Worm (Caenorhabditis elegans) whole organism, early embryonic: ENCODE results near the gene C06A12.3.

Experiments
- B0310.2 ChIP-seq: sonication (generic microtip); optimal IDR thresholded peaks from 2 replicates; lab custom pipeline; 2016; ENCODE audit warnings: mild to moderate bottlenecking, missing genetic modification characterization, missing compliant biosample characterization
- F13C5.2 ChIP-seq: sonication (generic microtip); optimal IDR thresholded peaks from 2 replicates; lab custom pipeline; 2017; ENCODE audit warnings: mild to moderate bottlenecking, missing genetic modification characterization, inconsistent platforms, missing compliant biosample characterization
- ama-1 ChIP-seq: fragments of 150-350 bp; optimal IDR thresholded peaks from 2 replicates; lab custom pipeline; 2014
- ceh-13 ChIP-seq: fragments of 200-800 bp; sonication (Bioruptor generic); optimal IDR thresholded peaks from 2 replicates; lab custom pipeline; 2018; ENCODE audit warnings: mild to moderate bottlenecking, missing genetic modification characterization, missing compliant biosample characterization
- flt-1 ChIP-seq: fragments of 200-800 bp; sonication (Bioruptor generic); IDR thresholded peaks from 2 replicates; pipeline ENCODE4 v1.3.6; 2022; ENCODE audit warnings: missing genetic modification characterization, missing compliant biosample characterization
- hmg-4 ChIP-seq: fragments of 200-800 bp; sonication (Bioruptor generic); optimal IDR thresholded peaks from 2 replicates; lab custom pipeline; 2018; ENCODE audit warnings: mild to moderate bottlenecking, missing genetic modification characterization, missing compliant biosample characterization
- hnd-1 ChIP-seq: sonication (generic microtip); optimal IDR thresholded peaks from 2 replicates; lab custom pipeline; 2016; ENCODE audit warnings: missing genetic modification characterization, missing compliant biosample characterization
- pes-1 ChIP-seq: fragments of 200-800 bp; sonication (Bioruptor generic); IDR thresholded peaks from 2 replicates; pipeline ENCODE4 v1.3.6; 2022; ENCODE audit warnings: missing genetic modification reagents, missing genetic modification characterization, missing compliant biosample characterization
- sea-1 ChIP-seq: fragments of 200-800 bp; sonication (Bioruptor generic); conservative IDR thresholded peaks from 2 replicates; pipeline ENCODE4 v1.3.6; 2022; ENCODE audit warnings: missing genetic modification characterization, missing compliant biosample characterization
- tbx-11 ChIP-seq: fragments of 200-800 bp; sonication (Bioruptor generic); IDR thresholded peaks from 2 replicates; pipeline ENCODE4 v1.3.6; 2022; ENCODE audit warnings: missing genetic modification characterization, missing compliant biosample characterization
- tbx-37 ChIP-seq: fragments of 200-800 bp; sonication (Bioruptor generic); conservative IDR thresholded peaks from 2 replicates; pipeline ENCODE4 v1.3.6; 2022; ENCODE audit warnings: missing genetic modification reagents, missing genetic modification characterization, missing compliant biosample characterization
- tra-4 ChIP-seq: sonication (generic microtip); optimal IDR thresholded peaks from 2 replicates; lab custom pipeline; 2017; ENCODE audit warnings: missing genetic modification characterization, missing compliant biosample characterization

ce11 chrIV:17417723-17418122 is 9.8 kb upstream of the C06A12.3 start, which contains the start of gene npr-26:
- TF ChIP-seq tbx-11 (GFP tag; lab: Robert Waterston, UW) (no peak), sea-1 (GFP tag; lab: Robert Waterston, UW) (no peak), tbx-37 (GFP tag; lab: Robert Waterston, UW) (no peak), flt-1 (no peak), ama-1 (lab: Kevin White, UChicago) (no peak), ceh-13 (GFP tag; lab: Kevin White, UChicago) (no peak), hmg-4 (GFP tag; lab: Kevin White, UChicago) (no peak), pes-1 (no peak), B0310.2 (tag; lab: Kevin White, UChicago) (no peak), tra-4 (no peak), F13C5.2 (tag; lab: Kevin White, UChicago) (no peak), hnd-1 (tag; lab: Kevin White, UChicago) (no peak)
